Worm (Caenorhabditis elegans): ENCODE measurements around the gene lgc-28.
"Not testable (repeated sequence)": the region's sequence is repeated elsewhere in the genome, so short reads cannot be mapped to it uniquely, and the experiment has no call there.

The lgc-28 gene

ce11 chrII:2656606-2657005, 31.7 kb downstream of the lgc-28 start, which contains the start of gene sri-47:
Gene sri-47 (plus strand): TSS chrII:2656906.
- TF ChIP-seq snpc-4 (tag; optimal IDR thresholded peaks at IDR 0.05) (no peak), nhr-11 (tag; optimal IDR thresholded peaks at IDR 0.05) (no peak), jun-1 (tag; optimal IDR thresholded peaks at IDR 0.05) (no peak), daf-12 (tag; optimal IDR thresholded peaks at IDR 0.05) (no peak), fos-1 (tag; optimal IDR thresholded peaks at IDR 0.05) (no peak), nhr-77 (tag; optimal IDR thresholded peaks at IDR 0.05) (no peak), ZK546.5 (tag; optimal IDR thresholded peaks at IDR 0.05) (no peak), ceh-16 (tag; optimal IDR thresholded peaks at IDR 0.05) (no peak), ama-1 (optimal IDR thresholded peaks at IDR 0.05) (no peak), fkh-2 (tag; optimal IDR thresholded peaks at IDR 0.05) (no peak), nhr-12 (tag; optimal IDR thresholded peaks at IDR 0.05) (no peak), tbx-2 (tag; optimal IDR thresholded peaks at IDR 0.05) (no peak), nfya-1 (tag; optimal IDR thresholded peaks at IDR 0.05; ENCODE audit: insufficient read depth) (no peak), pha-4 (tag; optimal IDR thresholded peaks at IDR 0.05) (no peak), mdl-1 (tag; optimal IDR thresholded peaks at IDR 0.05) (no peak), nhr-23 (tag; optimal IDR thresholded peaks at IDR 0.05) (no peak), unc-62 (GFP tag; optimal IDR thresholded peaks at IDR 0.05) (no peak), R02D3.7 (tag; optimal IDR thresholded peaks at IDR 0.05) (no peak), elt-2 (tag; optimal IDR thresholded peaks at IDR 0.05) (no peak)

- no peak for TF ChIP-seq elt-1 (tag; optimal IDR thresholded peaks at IDR 0.05)
- no peak for TF ChIP-seq ztf-11 (tag; optimal IDR thresholded peaks at IDR 0.05)
- no peak for TF ChIP-seq ZK546.5 (tag; optimal IDR thresholded peaks at IDR 0.05)
- no peak for TF ChIP-seq sea-2 (GFP tag; optimal IDR thresholded peaks at IDR 0.05)
- TF ChIP-seq pha-4 (tag; optimal IDR thresholded peaks at IDR 0.05), result no peak
- no peak for TF ChIP-seq fkh-10 (GFP tag; optimal IDR thresholded peaks at IDR 0.05)
- no peak for TF ChIP-seq snpc-4 (tag; optimal IDR thresholded peaks at IDR 0.05)
- no peak for TF ChIP-seq egl-5 (tag; optimal IDR thresholded peaks at IDR 0.05)
- TF ChIP-seq elt-3 (tag; optimal IDR thresholded peaks at IDR 0.05), result no peak
- TF ChIP-seq egl-27 (tag; optimal IDR thresholded peaks at IDR 0.05), result no peak
- TF ChIP-seq eor-1 (tag; optimal IDR thresholded peaks at IDR 0.05), result no peak
- no peak for TF ChIP-seq zag-1 (tag; optimal IDR thresholded peaks at IDR 0.05)
- no peak for TF ChIP-seq unc-39 (tag; optimal IDR thresholded peaks at IDR 0.05)
- TF ChIP-seq elt-2 (tag; optimal IDR thresholded peaks at IDR 0.05), result no peak
- TF ChIP-seq nhr-25 (tag; optimal IDR thresholded peaks at IDR 0.05), result no peak
- no peak for TF ChIP-seq ceh-28 (tag; optimal IDR thresholded peaks at IDR 0.05)
Observed at ce11 chrII:2659364-2659763, 34.5 kb downstream of the lgc-28 start, which contains the start of gene gcy-21. Gene gcy-21 (plus strand): TSS chrII:2659664.

- TF ChIP-seq skn-1, pha-4, mml-1 (tag; optimal IDR thresholded peaks at IDR 0.05): not testable (repeated sequence)
Observed at ce11 chrII:2665081-2665480, 40.2 kb downstream of the lgc-28 start, which contains the start of gene F22E5.2. Gene F22E5.2 (plus strand): TSS chrII:2665381.

DNA sequence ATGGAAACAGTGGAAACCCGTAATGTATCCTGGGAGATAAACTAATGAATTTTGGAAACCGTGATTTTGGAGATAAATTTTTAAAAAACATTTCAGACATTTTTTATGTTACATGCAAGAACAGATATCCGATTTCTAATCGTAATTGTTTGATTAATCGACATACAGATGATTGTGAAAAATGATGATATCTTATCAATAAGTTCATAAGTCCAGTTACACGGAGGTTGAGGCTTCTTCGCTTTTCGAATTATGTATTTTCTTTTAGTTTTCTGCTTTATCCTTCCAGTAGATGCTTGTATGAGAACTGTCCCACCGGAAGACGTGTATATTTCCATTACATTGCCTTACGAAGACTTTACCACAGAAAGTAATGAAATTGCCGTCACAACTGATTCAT, 40.7 kb downstream of the lgc-28 start, which contains the start of gene F22E5.22:
F22E5.22 (plus strand) TSS at position 301 of the 400 bp plus-strand sequence.
- TF ChIP-seq jun-1 (tag; optimal IDR thresholded peaks at IDR 0.05) (no peak), ZK546.5 (tag; optimal IDR thresholded peaks at IDR 0.05) (no peak), nhr-25 (tag; optimal IDR thresholded peaks at IDR 0.05) (no peak), lsy-12 (tag; optimal IDR thresholded peaks at IDR 0.05) (no peak), ztf-4 (tag; optimal IDR thresholded peaks at IDR 0.05) (no peak), R02D3.7 (tag; optimal IDR thresholded peaks at IDR 0.05) (no peak), egl-5 (tag; optimal IDR thresholded peaks at IDR 0.05) (no peak), lin-39 (tag; optimal IDR thresholded peaks at IDR 0.05) (no peak)

- not testable (repeated sequence) for TF ChIP-seq nhr-11, jun-1, elt-1 (tag; optimal IDR thresholded peaks at IDR 0.05)
Observed at ce11 chrII:2672320-2672719, 47.4 kb downstream of the lgc-28 start, which contains the start of gene sri-57. Gene sri-57 (minus strand): TSS chrII:2672420.

All from whole organism, L3 larva.